Worm (Caenorhabditis elegans) whole organism, late embryonic: ENCODE results near the gene K06A1.2.

ENCODE experiments used
- ama-1 ChIP-seq: fragments of 150-350 bp; optimal IDR thresholded peaks from 2 replicates; lab custom pipeline; 2014
- ceh-2 ChIP-seq: sonication (generic microtip); optimal IDR thresholded peaks from 2 replicates; lab custom pipeline; 2016; ENCODE audit warnings: missing genotype, missing genetic modification characterization, missing compliant biosample characterization
- dmd-4 ChIP-seq: sonication (generic microtip); optimal IDR thresholded peaks from 2 replicates; lab custom pipeline; 2016; ENCODE audit warnings: borderline replicate concordance, missing genetic modification characterization, missing compliant biosample characterization
- elt-4 ChIP-seq: sonication (generic microtip); optimal IDR thresholded peaks from 2 replicates; lab custom pipeline; 2016; ENCODE audit warnings: missing genetic modification characterization, missing compliant biosample characterization
- pha-4 ChIP-seq: fragments of 150-350 bp; optimal IDR thresholded peaks from 2 replicates; lab custom pipeline; 2018; ENCODE audit warnings: missing biosample characterization, missing genetic modification reagents, missing genetic modification characterization
- pqm-1 ChIP-seq: sonication (generic microtip); optimal IDR thresholded peaks from 2 replicates; lab custom pipeline; 2016; ENCODE audit warnings: missing genetic modification characterization, missing compliant biosample characterization
- sox-4 ChIP-seq: sonication (generic microtip); optimal IDR thresholded peaks from 2 replicates; lab custom pipeline; 2017; ENCODE audit warnings: mild to moderate bottlenecking, missing genetic modification characterization, inconsistent platforms, missing compliant biosample characterization
- tbx-2 ChIP-seq: sonication (generic microtip); optimal IDR thresholded peaks from 2 replicates; lab custom pipeline; 2016; ENCODE audit warnings: missing genetic modification characterization, missing compliant biosample characterization

- TF ChIP-seq ama-1 (lab: Kevin White, UChicago): no peak
- TF ChIP-seq sox-4 (tag; lab: Kevin White, UChicago): no peak
- no peak for TF ChIP-seq dmd-4 (tag; lab: Kevin White, UChicago)
- no peak for TF ChIP-seq tbx-2 (tag; lab: Kevin White, UChicago)
- no peak for TF ChIP-seq pha-4 (tag; lab: Kevin White, UChicago)
- TF ChIP-seq elt-4 (tag; lab: Kevin White, UChicago): no peak
- TF ChIP-seq pqm-1: no peak
- no peak for TF ChIP-seq ceh-2 (tag; lab: Kevin White, UChicago)
Observed at ce11 chrII:6454671-6455070, 10.9 kb downstream of the K06A1.2 start, which contains the start of gene aptf-1.
